Worm (Caenorhabditis elegans) whole organism, young adult: ENCODE measurements around the gene E03H12.7.
"Not testable (repeated sequence)": the region's sequence is repeated elsewhere in the genome, so short reads cannot be mapped to it uniquely, and the experiment has no call there.

Source experiments
- B0261.1 ChIP-seq: sonication (generic microtip); optimal IDR thresholded peaks from 2 replicates; lab custom pipeline; 2016; ENCODE audit warnings: mild to moderate bottlenecking, missing genetic modification characterization, moderate library complexity, missing compliant biosample characterization
- C17E4.6 ChIP-seq: fragments of 200-800 bp; sonication (Bioruptor generic); IDR thresholded peaks from 2 replicates; pipeline ENCODE4 v1.3.6; 2022; ENCODE audit warnings: missing genetic modification reagents, missing genetic modification characterization, missing compliant biosample characterization
- F33H1.4 ChIP-seq: fragments of 200-800 bp; sonication (Bioruptor generic); IDR thresholded peaks from 2 replicates; pipeline ENCODE4 v1.3.6; 2022; ENCODE audit warnings: missing genetic modification reagents, missing genetic modification characterization, missing compliant biosample characterization
- T07F8.4 ChIP-seq: sonication (generic microtip); optimal IDR thresholded peaks from 2 replicates; lab custom pipeline; 2016; ENCODE audit warnings: mild to moderate bottlenecking, missing genetic modification characterization, moderate library complexity, missing compliant biosample characterization
- Y53G8AR.9 ChIP-seq: fragments of 200-800 bp; sonication (Bioruptor generic); conservative IDR thresholded peaks from 2 replicates; pipeline ENCODE4 v1.3.6; 2022; ENCODE audit warnings: missing genetic modification reagents, missing genetic modification characterization, missing compliant biosample characterization
- Y67H2A.10 ChIP-seq: fragments of 200-800 bp; sonication (Bioruptor generic); conservative IDR thresholded peaks from 2 replicates; pipeline ENCODE4 v1.3.6; 2022; ENCODE audit warnings: missing genetic modification reagents, missing genetic modification characterization, missing compliant biosample characterization
- bed-1 ChIP-seq: fragments of 200-800 bp; sonication (Bioruptor generic); IDR thresholded peaks from 2 replicates; pipeline ENCODE4 v1.3.6; 2022; ENCODE audit warnings: missing genetic modification reagents, missing genetic modification characterization, missing compliant biosample characterization
- ceh-100 ChIP-seq: fragments of 200-800 bp; sonication (Bioruptor generic); IDR thresholded peaks from 2 replicates; pipeline ENCODE4 v1.3.6; 2022; ENCODE audit warnings: missing genetic modification reagents, missing genetic modification characterization, missing compliant biosample characterization
- dpl-1 ChIP-seq: fragments of 150-350 bp; optimal IDR thresholded peaks from 2 replicates; lab custom pipeline; 2014; ENCODE audit warnings: missing biosample characterization, missing genetic modification reagents, missing genetic modification characterization
- egl-18 ChIP-seq: fragments of 200-800 bp; sonication (Bioruptor generic); IDR thresholded peaks from 2 replicates; pipeline ENCODE4 v1.3.6; 2022; ENCODE audit warnings: missing genetic modification reagents, missing genetic modification characterization, missing compliant biosample characterization
- ekl-4 ChIP-seq: fragments of 200-800 bp; sonication (Bioruptor generic); IDR thresholded peaks from 2 replicates; pipeline ENCODE4 v1.3.6; 2022; ENCODE audit warnings: missing genetic modification reagents, missing genetic modification characterization, missing compliant biosample characterization
- let-526 ChIP-seq: fragments of 200-800 bp; sonication (Bioruptor generic); IDR thresholded peaks from 2 replicates; pipeline ENCODE4 v1.3.6; 2022; ENCODE audit warnings: missing genetic modification reagents, missing genetic modification characterization, missing compliant biosample characterization
- let-607 ChIP-seq, 2 experiments: fragments of 200-800 bp in 1 of 2; sonication (Bioruptor generic) in 1 of 2; sonication (generic microtip) in 1 of 2; optimal IDR thresholded peaks; 2 replicates each; lab custom pipeline; 2016 to 2018; ENCODE audit warnings: mild to moderate bottlenecking in 2 of 2, missing compliant biosample characterization in 2 of 2, missing genetic modification characterization in 2 of 2, moderate library complexity in 2 of 2, missing genotype in 1 of 2
- lin-40 ChIP-seq: sonication (generic microtip); optimal IDR thresholded peaks from 2 replicates; lab custom pipeline; 2016; ENCODE audit warnings: missing genetic modification characterization, mild to moderate bottlenecking, missing compliant biosample characterization, missing genotype, missing genetic modification reagents
- lin-54 ChIP-seq: fragments of 200-800 bp; sonication (Bioruptor generic); optimal IDR thresholded peaks from 2 replicates; lab custom pipeline; 2018; ENCODE audit warnings: mild to moderate bottlenecking, missing genetic modification characterization, missing compliant biosample characterization
- lsl-1 ChIP-seq: fragments of 200-800 bp; sonication (Bioruptor generic); optimal IDR thresholded peaks from 2 replicates; lab custom pipeline; 2018; ENCODE audit warnings: mild to moderate bottlenecking, missing genetic modification characterization, moderate library complexity, missing compliant biosample characterization
- madf-3 ChIP-seq: fragments of 200-800 bp; sonication (Bioruptor generic); IDR thresholded peaks from 2 replicates; pipeline ENCODE4 v1.3.6; 2022; ENCODE audit warnings: missing genetic modification reagents, missing genetic modification characterization, missing compliant biosample characterization
- madf-8 ChIP-seq: fragments of 200-800 bp; sonication (Bioruptor generic); conservative IDR thresholded peaks from 2 replicates; pipeline ENCODE4 v1.3.6; 2022; ENCODE audit warnings: missing genetic modification reagents, missing genetic modification characterization, missing compliant biosample characterization
- rcor-1 ChIP-seq: fragments of 200-800 bp; sonication (Bioruptor generic); IDR thresholded peaks from 2 replicates; pipeline ENCODE4 v1.3.6; 2022; ENCODE audit warnings: missing genetic modification reagents, missing genetic modification characterization, missing compliant biosample characterization
- rpc-1 ChIP-seq, 2 experiments: fragments of 150-350 bp in 1 of 2; sonication (generic microtip) in 1 of 2; optimal IDR thresholded peaks; 2 replicates each; lab custom pipeline; 2014 to 2018; ENCODE audit warnings: missing biosample characterization in 1 of 2, missing genetic modification characterization in 1 of 2, missing genetic modification reagents in 1 of 2, missing genotype in 1 of 2
- sdz-38 ChIP-seq: sonication (generic microtip); optimal IDR thresholded peaks from 2 replicates; lab custom pipeline; 2016; ENCODE audit warnings: missing genotype, missing genetic modification characterization, missing compliant biosample characterization
- snpc-1.3 ChIP-seq: sonication (generic microtip); optimal IDR thresholded peaks from 2 replicates; lab custom pipeline; 2017; ENCODE audit warnings: missing genetic modification characterization, mild to moderate bottlenecking, missing compliant biosample characterization, antibody characterized with exemption, moderate library complexity, missing genotype, missing genetic modification reagents; ENCODE audit not compliant: insufficient read depth
- snpc-4 ChIP-seq, 5 experiments: fragments of 150-350 bp in 1 of 5; sonication (generic microtip) in 4 of 5; optimal IDR thresholded peaks; 2 replicates each; lab custom pipeline; 2014 to 2018; ENCODE audit warnings: missing genetic modification characterization in 5 of 5, missing biosample characterization in 3 of 5, antibody characterized with exemption in 2 of 5, mild to moderate bottlenecking in 2 of 5, missing compliant biosample characterization in 2 of 5, missing genotype in 2 of 5, moderate library complexity in 2 of 5, missing genetic modification reagents in 1 of 5
- tbp1 ChIP-seq: fragments of 200-800 bp; sonication (Bioruptor generic); optimal IDR thresholded peaks from 2 replicates; lab custom pipeline; 2018; ENCODE audit warnings: mild to moderate bottlenecking, missing genetic modification characterization, missing compliant biosample characterization
- ztf-18 ChIP-seq: sonication (generic microtip); optimal IDR thresholded peaks from 2 replicates; lab custom pipeline; 2016; ENCODE audit warnings: missing genotype, mild to moderate bottlenecking, missing genetic modification characterization, missing compliant biosample characterization
- ztf-25 ChIP-seq: fragments of 200-800 bp; sonication (Bioruptor generic); IDR thresholded peaks from 2 replicates; pipeline ENCODE4 v1.3.6; 2022; ENCODE audit warnings: missing genetic modification reagents, missing genetic modification characterization, missing compliant biosample characterization
- ztf-26 ChIP-seq: sonication (generic microtip); optimal IDR thresholded peaks from 2 replicates; lab custom pipeline; 2017; ENCODE audit warnings: missing genetic modification characterization, missing compliant biosample characterization

Gene E03H12.7

ce11 chrIV:4949729-4950128, 38.7 kb downstream of the E03H12.7 start:
- TF ChIP-seq Y53G8AR.9, result 0 out of 2 replicates have a peak, but pooled peaks have one; percentile 50
- peak; percentile 69 for TF ChIP-seq B0261.1 (tag; lab: Kevin White, UChicago)
- TF ChIP-seq tbp1 (GFP tag; lab: Kevin White, UChicago), result peak; percentile 89
- TF ChIP-seq rcor-1 (GFP tag; lab: Robert Waterston, UW), result peak; percentile 24; the same call in 1 of the 2 replicates
- peak; percentile 76; the same call in 1 of the 2 replicates for TF ChIP-seq bed-1 (GFP tag; lab: Robert Waterston, UW)
- 0 out of 2 replicates have a peak, but pooled peaks have one; percentile 44 for TF ChIP-seq let-526 (GFP tag; lab: Robert Waterston, UW)
- peak; percentile 58 for TF ChIP-seq ceh-100 (GFP tag; lab: Robert Waterston, UW)
- TF ChIP-seq T07F8.4 (tag; lab: Kevin White, UChicago), result peak; percentile 16
- peak; percentile 44 for TF ChIP-seq rpc-1 (optimal IDR thresholded peaks at IDR 0.05; lab: Kevin White, UChicago)
- TF ChIP-seq rpc-1 (tag; optimal IDR thresholded peaks at IDR 0.05; lab: Kevin White, UChicago), result peak; percentile 64
- not testable (repeated sequence) for TF ChIP-seq snpc-4 (GFP tag; optimal IDR thresholded peaks at IDR 0.05; lab: Kevin White, UChicago)
- peak in 1 of 4 experiments; percentile 83 for TF ChIP-seq snpc-4 (tag; optimal IDR thresholded peaks at IDR 0.05; lab: Kevin White, UChicago)
- TF ChIP-seq madf-8 (GFP tag; lab: Robert Waterston, UW), result 0 out of 2 replicates have a peak, but pooled peaks have one; percentile 18
- TF ChIP-seq, all 124 proteins: peak for 11; not testable (repeated sequence) for 113

DNA sequence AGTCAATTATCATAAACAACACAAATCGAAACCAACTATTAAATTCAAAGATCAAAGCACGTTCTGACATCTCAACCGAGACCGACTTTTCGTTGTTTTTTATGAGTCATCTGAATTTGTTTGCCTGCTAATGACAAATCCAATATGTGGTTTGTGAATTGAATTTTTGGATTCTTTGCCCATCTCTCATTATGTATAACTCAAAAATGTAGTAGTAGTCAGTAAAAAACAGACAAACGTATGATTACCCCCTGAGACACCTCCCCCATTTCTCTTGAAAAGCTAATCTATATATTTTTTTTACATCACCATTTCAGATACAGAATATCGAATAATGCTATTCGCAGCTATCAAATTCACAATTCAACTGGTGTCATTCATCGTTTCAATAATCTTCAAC, 42.7 kb downstream of the E03H12.7 start, which contains the start of gene str-169:
Gene str-169, plus strand, starts transcription at position 301 of the 400 bp plus-strand sequence.
- no peak for TF ChIP-seq Y67H2A.10 (GFP tag; lab: Robert Waterston, UW)
- no peak for TF ChIP-seq let-607 (tag; optimal IDR thresholded peaks at IDR 0.05; lab: Kevin White, UChicago)
- TF ChIP-seq ztf-18 (tag; lab: Kevin White, UChicago), result no peak
- TF ChIP-seq lin-40, result no peak
- TF ChIP-seq, all 124 proteins: peak for 0

DNA sequence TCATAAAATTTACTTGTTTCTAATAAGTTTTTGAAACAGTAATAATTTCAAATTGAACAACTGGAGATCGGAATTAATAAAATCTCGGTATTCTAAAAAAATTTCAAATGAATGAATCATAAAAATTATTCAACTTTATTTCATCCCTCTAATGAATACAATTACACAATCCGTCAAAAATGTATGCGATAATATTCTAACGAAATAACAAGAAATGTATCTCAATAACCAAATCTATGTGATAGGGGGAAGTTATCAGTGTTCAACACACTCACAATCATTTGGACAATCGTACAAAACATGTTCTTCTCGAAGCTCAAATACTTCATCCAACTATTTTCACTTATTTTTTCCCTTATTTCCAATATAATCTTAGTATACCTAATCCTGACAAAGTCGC, 46.8 kb downstream of the E03H12.7 start, which contains the start of gene Y9C9A.5:
Gene Y9C9A.5, plus strand, starts transcription at position 301 of the 400 bp plus-strand sequence.
- no peak for TF ChIP-seq T07F8.4 (tag; lab: Kevin White, UChicago)
- TF ChIP-seq, all 124 proteins: peak for 0

ce11 chrIV:4938664-4939063, 49.8 kb downstream of the E03H12.7 start, which contains the start of gene str-168:
str-168 (plus strand) TSS chrIV:4938964.
- TF ChIP-seq sdz-38 (tag; lab: Kevin White, UChicago), result no peak
- TF ChIP-seq Y67H2A.10 (GFP tag; lab: Robert Waterston, UW), result no peak
- TF ChIP-seq C17E4.6 (GFP tag; lab: Robert Waterston, UW), result no peak
- TF ChIP-seq dpl-1, result no peak
- TF ChIP-seq lin-54, result no peak
- TF ChIP-seq ztf-25, result no peak
- TF ChIP-seq snpc-1.3, result no peak
- TF ChIP-seq madf-3 (GFP tag; lab: Robert Waterston, UW), result no peak
- no peak for TF ChIP-seq ekl-4 (GFP tag; lab: Robert Waterston, UW)
- no peak for TF ChIP-seq egl-18 (GFP tag; lab: Robert Waterston, UW)
- TF ChIP-seq ztf-26 (tag; lab: Kevin White, UChicago), result no peak
- no peak for TF ChIP-seq F33H1.4
- no peak for TF ChIP-seq lsl-1 (GFP tag; lab: Kevin White, UChicago)
- TF ChIP-seq, all 124 proteins: peak for 0
